Fruit fly (Drosophila melanogaster) whole organism, wandering third instar larva: ENCODE data around the gene Sh.
"Not testable (repeated sequence)": the region's sequence is repeated elsewhere in the genome, so short reads cannot be mapped to it uniquely, and the experiment has no call there.

Experiments used
- CG32264 ChIP-seq: fragments of 200-800 bp; sonication (Bioruptor generic); optimal IDR thresholded peaks from 2 replicates; lab custom pipeline; 2016; ENCODE audit warnings: missing biosample characterization, missing genetic modification characterization
- CrebA ChIP-seq: fragments of 200-800 bp; sonication (Bioruptor generic); optimal IDR thresholded peaks from 2 replicates; lab custom pipeline; 2016; ENCODE audit warnings: missing biosample characterization, mild to moderate bottlenecking, missing genetic modification characterization, borderline replicate concordance
- Dfd ChIP-seq: fragments of >200 bp; optimal IDR thresholded peaks from 2 replicates; lab custom pipeline; 2017; ENCODE audit warnings: missing biosample characterization, missing genetic modification characterization
- HLH106 ChIP-seq: fragments of 200-800 bp; optimal IDR thresholded peaks from 3 replicates; lab custom pipeline; 2019; ENCODE audit warnings: missing biosample characterization, mild to moderate bottlenecking, missing genetic modification characterization, moderate library complexity
- Hnf4 ChIP-seq: fragments of 200-800 bp; sonication (Bioruptor generic); optimal IDR thresholded peaks from 2 replicates; lab custom pipeline; 2016; ENCODE audit warnings: missing biosample characterization, mild to moderate bottlenecking, missing genetic modification characterization
- Hr78 ChIP-seq: fragments of >200 bp; optimal IDR thresholded peaks from 2 replicates; lab custom pipeline; 2017; ENCODE audit warnings: missing biosample characterization, missing genetic modification characterization
- Hr83 ChIP-seq: fragments of 200-300 bp; sonication (Bioruptor generic); optimal IDR thresholded peaks from 2 replicates; lab custom pipeline; 2016; ENCODE audit warnings: missing biosample characterization, mild to moderate bottlenecking, missing genetic modification characterization, moderate library complexity; ENCODE audit not compliant: poor library complexity, severe bottlenecking
- Jra ChIP-seq: sonication (Bioruptor generic); optimal IDR thresholded peaks from 2 replicates; lab custom pipeline; 2016; ENCODE audit warnings: missing biosample characterization, missing genetic modification characterization
- Myc ChIP-seq: fragments of >200 bp; optimal IDR thresholded peaks from 2 replicates; lab custom pipeline; 2017
- N ChIP-seq: fragments of >200 bp; optimal IDR thresholded peaks from 2 replicates; lab custom pipeline; 2018; ENCODE audit warnings: missing biosample characterization, missing external identifiers, missing genetic modification characterization
- Rel ChIP-seq, 2 experiments: fragments of 200-800 bp; sonication (Bioruptor generic) in 1 of 2; optimal IDR thresholded peaks; 2 replicates in 1 of 2; 3 replicates in 1 of 2; lab custom pipeline; 2016 to 2019; ENCODE audit warnings: mild to moderate bottlenecking in 2 of 2, missing biosample characterization in 2 of 2, missing genetic modification characterization in 2 of 2, moderate library complexity in 1 of 2
- Sp1 ChIP-seq: fragments of 200-800 bp; sonication (Bioruptor generic); optimal IDR thresholded peaks from 3 replicates; lab custom pipeline; 2019; ENCODE audit warnings: missing biosample characterization, mild to moderate bottlenecking, missing genetic modification characterization, moderate library complexity
- Vsx2 ChIP-seq: fragments of 200-300, 225-300 bp; sonication (Bioruptor generic); optimal IDR thresholded peaks from 2 replicates; lab custom pipeline; 2018; ENCODE audit warnings: missing biosample characterization, missing genetic modification characterization; ENCODE audit not compliant: partially characterized antibody
- br ChIP-seq: fragments of 200-800 bp; sonication (Bioruptor generic); optimal IDR thresholded peaks from 2 replicates; lab custom pipeline; 2016; ENCODE audit warnings: missing biosample characterization, missing genetic modification characterization
- brk ChIP-seq: fragments of 200-800 bp; sonication (Bioruptor generic); optimal IDR thresholded peaks from 2 replicates; lab custom pipeline; 2016; ENCODE audit warnings: missing biosample characterization, mild to moderate bottlenecking, missing genetic modification characterization
- dl ChIP-seq, 2 experiments: fragments of 175-275, 200-275 bp in 1 of 2; fragments of 200-275 bp in 1 of 2; sonication (Bioruptor generic); optimal IDR thresholded peaks; lab custom pipeline; 2018; ENCODE audit warnings: mild to moderate bottlenecking in 2 of 2, missing biosample characterization in 2 of 2, missing genetic modification characterization in 2 of 2, moderate library complexity in 2 of 2; ENCODE audit not compliant: partially characterized antibody in 2 of 2, insufficient read depth in 1 of 2
- dmrt93B ChIP-seq: fragments of 200-800 bp; sonication (Bioruptor generic); optimal IDR thresholded peaks from 2 replicates; lab custom pipeline; 2018; ENCODE audit warnings: missing biosample characterization, mild to moderate bottlenecking, missing genetic modification characterization
- dsf ChIP-seq: sonication (Bioruptor generic); optimal IDR thresholded peaks from 2 replicates; lab custom pipeline; 2016; ENCODE audit warnings: missing biosample characterization, missing genetic modification characterization, borderline replicate concordance
- ey ChIP-seq: fragments of 200-800 bp; sonication (Bioruptor generic); optimal IDR thresholded peaks from 2 replicates; lab custom pipeline; 2016; ENCODE audit warnings: missing biosample characterization, missing genetic modification characterization
- foxo ChIP-seq, 2 experiments: fragments of 200-800 bp; sonication (Bioruptor generic); optimal IDR thresholded peaks; 2 replicates in 1 of 2; 3 replicates in 1 of 2; lab custom pipeline; 2016 to 2017; ENCODE audit warnings: missing biosample characterization in 2 of 2, missing genetic modification characterization in 2 of 2
- fru ChIP-seq: fragments of 200-800 bp; sonication (Bioruptor generic); optimal IDR thresholded peaks from 3 replicates; lab custom pipeline; 2016; ENCODE audit warnings: missing biosample characterization, mild to moderate bottlenecking, missing genetic modification characterization
- h ChIP-seq: fragments of 200-800 bp; sonication (Bioruptor generic); optimal IDR thresholded peaks from 3 replicates; lab custom pipeline; 2016; ENCODE audit warnings: missing biosample characterization, mild to moderate bottlenecking, missing genetic modification characterization
- jim ChIP-seq: fragments of 175-275, 200-325 bp; sonication (Bioruptor generic); optimal IDR thresholded peaks from 2 replicates; lab custom pipeline; 2016; ENCODE audit warnings: missing biosample characterization, mild to moderate bottlenecking, missing genetic modification characterization
- lola ChIP-seq: fragments of >200 bp; optimal IDR thresholded peaks from 2 replicates; lab custom pipeline; 2017; ENCODE audit warnings: missing biosample characterization, missing genetic modification characterization
- psq ChIP-seq: fragments of 200-800 bp; sonication (Bioruptor generic); optimal IDR thresholded peaks from 3 replicates; lab custom pipeline; 2017; ENCODE audit warnings: missing biosample characterization, mild to moderate bottlenecking, missing genetic modification characterization, moderate library complexity
- rgr ChIP-seq: fragments of 200-800 bp; sonication (Bioruptor generic); optimal IDR thresholded peaks from 3 replicates; lab custom pipeline; 2016; ENCODE audit warnings: missing biosample characterization, mild to moderate bottlenecking, missing genetic modification characterization
- sage ChIP-seq: fragments of 200-800 bp; sonication (Bioruptor generic); optimal IDR thresholded peaks from 2 replicates; lab custom pipeline; 2016; ENCODE audit warnings: missing biosample characterization, mild to moderate bottlenecking, missing genetic modification characterization
- sv ChIP-seq: fragments of 200-800 bp; sonication (Bioruptor generic); optimal IDR thresholded peaks from 3 replicates; lab custom pipeline; 2016; ENCODE audit warnings: missing biosample characterization, missing genetic modification characterization
- tai ChIP-seq: sonication (Bioruptor generic); optimal IDR thresholded peaks from 2 replicates; lab custom pipeline; 2016; ENCODE audit warnings: missing biosample characterization, missing genetic modification characterization
- usp ChIP-seq: fragments of >200 bp; optimal IDR thresholded peaks from 2 replicates; lab custom pipeline; 2017; ENCODE audit warnings: missing biosample characterization, missing genetic modification characterization
- woc ChIP-seq: sonication (Bioruptor generic); optimal IDR thresholded peaks from 2 replicates; lab custom pipeline; 2016; ENCODE audit warnings: missing biosample characterization, mild to moderate bottlenecking, missing genetic modification characterization

The Sh gene

dm6 chrX:17910606-17910940 lies 152.5 kb downstream of the Sh start:
- no peak for TF ChIP-seq Rel (GFP tag; optimal IDR thresholded peaks at IDR 0.05; lab: Kevin White, UChicago)
- peak; percentile 95 for TF ChIP-seq Rel (tag; optimal IDR thresholded peaks at IDR 0.05; lab: Kevin White, UChicago)
- TF ChIP-seq Myc (lab: Kevin White, UChicago) = no peak

dm6 chrX:17907184-17908006 lies 155.7 kb downstream of the Sh start, which contains the start of the genes CG7772 and Vps4:
TSS of gene CG7772 (minus strand) at chrX:17907261.
TSS of gene Vps4 (plus strand) at chrX:17907692.
- peak; percentile 47 for TF ChIP-seq jim (GFP tag; lab: Kevin White, UChicago)
- TF ChIP-seq woc (GFP tag; lab: Kevin White, UChicago) = no peak
- TF ChIP-seq Myc (lab: Kevin White, UChicago) = peak; percentile 85
- TF ChIP-seq ey (GFP tag; lab: Kevin White, UChicago) = no peak
- TF ChIP-seq sage (GFP tag; lab: Kevin White, UChicago) = no peak
- TF ChIP-seq dl (GFP tag; optimal IDR thresholded peaks at IDR 0.05; lab: Kevin White, UChicago; ENCODE audit: insufficient read depth in 1 of 2, partially characterized antibody in 2 of 2) = no peak

- TF ChIP-seq Hr83 (GFP tag; lab: Kevin White, UChicago); sage (GFP tag; lab: Kevin White, UChicago); CG32264: not testable (repeated sequence)
Measured at dm6 chrX:17899402-17899801, 163.6 kb downstream of the Sh start, which contains the start of gene Gss2. TSS of gene Gss2 (plus strand) at chrX:17899702.

dm6 chrX:17889247-17889646 lies 173.8 kb downstream of the Sh start, which contains the start of gene Gss1:
TSS of gene Gss1 (plus strand) at chrX:17889547.
- not testable (repeated sequence) for TF ChIP-seq fru; dmrt93B; Rel (GFP tag; optimal IDR thresholded peaks at IDR 0.05; lab: Kevin White, UChicago); Rel (tag; optimal IDR thresholded peaks at IDR 0.05; lab: Kevin White, UChicago)

- no peak for TF ChIP-seq Sp1
- TF ChIP-seq dsf (GFP tag; lab: Kevin White, UChicago) = no peak
- no peak for TF ChIP-seq rgr (GFP tag; lab: Kevin White, UChicago)
- TF ChIP-seq CrebA (GFP tag; lab: Kevin White, UChicago) = no peak
- no peak for TF ChIP-seq sage (GFP tag; lab: Kevin White, UChicago)
- no peak for TF ChIP-seq sv (GFP tag; lab: Kevin White, UChicago)
- TF ChIP-seq CG32264 = no peak
- TF ChIP-seq fru = no peak
- TF ChIP-seq Hnf4 (GFP tag; lab: Kevin White, UChicago) = no peak
- TF ChIP-seq foxo (GFP tag; optimal IDR thresholded peaks at IDR 0.05; lab: Kevin White, UChicago) = no peak
- TF ChIP-seq Rel (GFP tag; optimal IDR thresholded peaks at IDR 0.05; lab: Kevin White, UChicago) = no peak
- no peak for TF ChIP-seq Rel (tag; optimal IDR thresholded peaks at IDR 0.05; lab: Kevin White, UChicago)
- TF ChIP-seq woc (GFP tag; lab: Kevin White, UChicago) = no peak
- TF ChIP-seq brk (GFP tag; lab: Kevin White, UChicago) = no peak
- TF ChIP-seq Vsx2 (GFP tag; lab: Kevin White, UChicago) = no peak
- TF ChIP-seq h (GFP tag; lab: Kevin White, UChicago) = no peak
- no peak for TF ChIP-seq lola (GFP tag; lab: Kevin White, UChicago)
- TF ChIP-seq Hr83 (GFP tag; lab: Kevin White, UChicago) = no peak
- no peak for TF ChIP-seq Hr78 (GFP tag; lab: Kevin White, UChicago)
- TF ChIP-seq ey (GFP tag; lab: Kevin White, UChicago) = no peak
- TF ChIP-seq, all 38 proteins: peak for 0
Measured at dm6 chrX:17887877-17888276, 175.2 kb downstream of the Sh start, which contains the start of gene CG6788. TSS of gene CG6788 (plus strand) at chrX:17888177.

dm6 chrX:17887208-17887627 lies 175.8 kb downstream of the Sh start, which contains the start of gene mnb:
TSS of gene mnb (minus strand) at chrX:17887222.
- TF ChIP-seq sv (GFP tag; lab: Kevin White, UChicago) (no peak), Hnf4 (GFP tag; lab: Kevin White, UChicago) (peak; percentile 63), h (GFP tag; lab: Kevin White, UChicago) (no peak), Jra (GFP tag; lab: Kevin White, UChicago) (peak; percentile 14), woc (GFP tag; lab: Kevin White, UChicago) (no peak), usp (GFP tag; lab: Kevin White, UChicago) (no peak), Myc (lab: Kevin White, UChicago) (peak; percentile 65), foxo (GFP tag; optimal IDR thresholded peaks at IDR 0.05; lab: Kevin White, UChicago) (peak in 1 of 2 experiments; percentile 45), psq (GFP tag; lab: Kevin White, UChicago) (no peak), Dfd (GFP tag; lab: Kevin White, UChicago) (no peak), fru (no peak), Hr78 (GFP tag; lab: Kevin White, UChicago) (no peak), ey (GFP tag; lab: Kevin White, UChicago) (peak; percentile 14), N (GFP tag; lab: Kevin White, UChicago) (no peak), rgr (GFP tag; lab: Kevin White, UChicago) (no peak), HLH106 (tag; lab: Kevin White, UChicago) (peak; percentile 33), br (GFP tag; lab: Kevin White, UChicago) (no peak), Sp1 (no peak), CrebA (GFP tag; lab: Kevin White, UChicago) (no peak), lola (GFP tag; lab: Kevin White, UChicago) (no peak), jim (GFP tag; lab: Kevin White, UChicago) (no peak), tai (GFP tag; lab: Kevin White, UChicago) (no peak), CG32264 (no peak), dl (GFP tag; optimal IDR thresholded peaks at IDR 0.05; lab: Kevin White, UChicago; ENCODE audit: insufficient read depth in 1 of 2, partially characterized antibody in 2 of 2) (no peak)
- TF ChIP-seq, all 38 proteins: peak for 6
